Worm (Caenorhabditis elegans): ENCODE data around the gene srw-127.

DNA sequence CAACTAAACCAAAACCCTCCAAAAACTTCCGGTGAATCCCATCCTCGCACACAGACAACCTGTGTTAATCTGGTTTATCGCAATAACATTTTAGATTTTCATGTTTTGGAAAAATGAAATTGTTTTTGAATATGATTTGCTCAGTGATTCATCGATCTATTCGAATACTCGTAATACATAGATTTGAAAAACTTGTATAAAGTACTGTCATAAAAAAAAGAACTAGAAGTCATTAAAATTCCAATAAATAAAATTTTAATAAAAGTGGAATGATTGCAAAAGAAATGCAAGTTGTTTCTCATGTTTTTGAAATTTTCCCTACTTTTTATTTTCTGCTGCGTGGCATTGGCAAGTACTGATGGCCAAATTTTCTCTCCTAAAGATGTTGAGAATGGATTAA is 41.9 kb downstream of the srw-127 start, which contains the start of gene spig-8:
- TF ChIP-seq ama-1 (optimal IDR thresholded peaks at IDR 0.05) (no peak), elt-1 (tag; optimal IDR thresholded peaks at IDR 0.05) (no peak), ztf-4 (tag; optimal IDR thresholded peaks at IDR 0.05) (no peak)
